Worm (Caenorhabditis elegans) whole organism, young adult: Measurements from ENCODE around the gene letm-1.

ENCODE experiments used
- B0019.2 ChIP-seq: fragments of 200-800 bp; sonication (Bioruptor generic); conservative IDR thresholded peaks from 2 replicates; pipeline ENCODE4 v1.3.6; 2022; ENCODE audit warnings: missing genetic modification reagents, missing genetic modification characterization, missing compliant biosample characterization
- B0261.1 ChIP-seq: sonication (generic microtip); optimal IDR thresholded peaks from 2 replicates; lab custom pipeline; 2016; ENCODE audit warnings: mild to moderate bottlenecking, missing genetic modification characterization, moderate library complexity, missing compliant biosample characterization
- F23B12.7 ChIP-seq: sonication (generic microtip); optimal IDR thresholded peaks from 2 replicates; lab custom pipeline; 2017; ENCODE audit warnings: missing genetic modification characterization, mild to moderate bottlenecking, missing compliant biosample characterization, antibody characterized with exemption, moderate library complexity; ENCODE audit not compliant: insufficient read depth
- F37B4.10 ChIP-seq: fragments of 200-800 bp; sonication (Bioruptor generic); IDR thresholded peaks from 2 replicates; pipeline ENCODE4 v1.3.6; 2022; ENCODE audit warnings: missing genetic modification characterization, missing compliant biosample characterization
- F55B11.4 ChIP-seq: sonication (generic microtip); optimal IDR thresholded peaks from 2 replicates; lab custom pipeline; 2016; ENCODE audit warnings: missing compliant biosample characterization, missing genetic modification characterization, borderline replicate concordance; ENCODE audit not compliant: insufficient read depth
- K11D2.4 ChIP-seq: fragments of 200-800 bp; sonication (Bioruptor generic); IDR thresholded peaks from 2 replicates; pipeline ENCODE4 v1.3.6; 2022; ENCODE audit warnings: missing genetic modification reagents, missing genetic modification characterization, missing compliant biosample characterization
- T26A5.8 ChIP-seq: sonication (generic microtip); optimal IDR thresholded peaks from 2 replicates; lab custom pipeline; 2016; ENCODE audit warnings: missing genetic modification characterization, missing compliant biosample characterization
- ZK185.1 ChIP-seq: sonication (generic microtip); optimal IDR thresholded peaks from 2 replicates; lab custom pipeline; 2016; ENCODE audit warnings: mild to moderate bottlenecking, missing genetic modification characterization, missing compliant biosample characterization; ENCODE audit not compliant: poor library complexity, severe bottlenecking
- aptf-3 ChIP-seq: fragments of 200-800 bp; sonication (Bioruptor generic); IDR thresholded peaks from 2 replicates; pipeline ENCODE4 v1.3.6; 2022; ENCODE audit warnings: missing genetic modification characterization, missing compliant biosample characterization
- attf-3 ChIP-seq: fragments of 200-800 bp; sonication (Bioruptor generic); conservative IDR thresholded peaks from 2 replicates; pipeline ENCODE4 v1.3.6; 2022; ENCODE audit warnings: missing genetic modification reagents, missing genetic modification characterization, missing compliant biosample characterization
- cebp-1 ChIP-seq, 2 experiments: fragments of 200-800 bp in 1 of 2; sonication (Bioruptor generic) in 1 of 2; sonication (generic microtip) in 1 of 2; IDR thresholded peaks in 1 of 2; optimal IDR thresholded peaks in 1 of 2; 2 replicates each; pipeline versions ENCODE4 v1.3.6 to Lab custom; 2017 to 2022; ENCODE audit warnings: missing compliant biosample characterization in 2 of 2, missing genetic modification characterization in 2 of 2, mild to moderate bottlenecking in 1 of 2, missing genetic modification reagents in 1 of 2, moderate library complexity in 1 of 2
- ceh-27 ChIP-seq: fragments of 200-800 bp; sonication (Bioruptor generic); optimal IDR thresholded peaks from 2 replicates; lab custom pipeline; 2018; ENCODE audit warnings: mild to moderate bottlenecking, missing genetic modification characterization, moderate library complexity, missing compliant biosample characterization
- die-1 ChIP-seq: sonication (generic microtip); optimal IDR thresholded peaks from 2 replicates; lab custom pipeline; 2016; ENCODE audit warnings: missing genotype, mild to moderate bottlenecking, missing genetic modification characterization, missing compliant biosample characterization
- dox-1 ChIP-seq: fragments of 200-800 bp; sonication (Bioruptor generic); IDR thresholded peaks from 2 replicates; pipeline ENCODE4 v1.3.6; 2022; ENCODE audit warnings: missing genetic modification reagents, missing genetic modification characterization, missing compliant biosample characterization
- dpl-1 ChIP-seq: fragments of 150-350 bp; optimal IDR thresholded peaks from 2 replicates; lab custom pipeline; 2014; ENCODE audit warnings: missing biosample characterization, missing genetic modification reagents, missing genetic modification characterization
- egl-18 ChIP-seq: fragments of 200-800 bp; sonication (Bioruptor generic); IDR thresholded peaks from 2 replicates; pipeline ENCODE4 v1.3.6; 2022; ENCODE audit warnings: missing genetic modification reagents, missing genetic modification characterization, missing compliant biosample characterization
- ekl-4 ChIP-seq: fragments of 200-800 bp; sonication (Bioruptor generic); IDR thresholded peaks from 2 replicates; pipeline ENCODE4 v1.3.6; 2022; ENCODE audit warnings: missing genetic modification reagents, missing genetic modification characterization, missing compliant biosample characterization
- ets-4 ChIP-seq: fragments of 200-800 bp; sonication (Bioruptor generic); optimal IDR thresholded peaks from 2 replicates; lab custom pipeline; 2018; ENCODE audit warnings: mild to moderate bottlenecking, missing genetic modification characterization, missing compliant biosample characterization
- lag-1 ChIP-seq: fragments of 200-800 bp; sonication (Bioruptor generic); IDR thresholded peaks from 2 replicates; pipeline ENCODE4 v1.3.6; 2022; ENCODE audit warnings: missing genetic modification reagents, missing genetic modification characterization, missing compliant biosample characterization
- lin-40 ChIP-seq: sonication (generic microtip); optimal IDR thresholded peaks from 2 replicates; lab custom pipeline; 2016; ENCODE audit warnings: missing genetic modification characterization, mild to moderate bottlenecking, missing compliant biosample characterization, missing genotype, missing genetic modification reagents
- lsl-1 ChIP-seq: fragments of 200-800 bp; sonication (Bioruptor generic); optimal IDR thresholded peaks from 2 replicates; lab custom pipeline; 2018; ENCODE audit warnings: mild to moderate bottlenecking, missing genetic modification characterization, moderate library complexity, missing compliant biosample characterization
- lsy-27 ChIP-seq: sonication (generic microtip); optimal IDR thresholded peaks from 2 replicates; lab custom pipeline; 2017; ENCODE audit warnings: missing genetic modification characterization, mild to moderate bottlenecking, missing compliant biosample characterization, antibody characterized with exemption, missing genotype, borderline replicate concordance; ENCODE audit not compliant: insufficient read depth
- nhr-27 ChIP-seq: fragments of 200-800 bp; sonication (Bioruptor generic); optimal IDR thresholded peaks from 2 replicates; lab custom pipeline; 2018; ENCODE audit warnings: mild to moderate bottlenecking, missing genetic modification characterization, moderate library complexity, missing compliant biosample characterization
- nhr-80 ChIP-seq: sonication (generic microtip); optimal IDR thresholded peaks from 2 replicates; lab custom pipeline; 2016; ENCODE audit warnings: missing genetic modification characterization, missing compliant biosample characterization
- rcor-1 ChIP-seq: fragments of 200-800 bp; sonication (Bioruptor generic); IDR thresholded peaks from 2 replicates; pipeline ENCODE4 v1.3.6; 2022; ENCODE audit warnings: missing genetic modification reagents, missing genetic modification characterization, missing compliant biosample characterization
- rec-8 ChIP-seq, 2 experiments: sonication (generic microtip); optimal IDR thresholded peaks; 2 replicates each; lab custom pipeline; 2016; ENCODE audit warnings: mild to moderate bottlenecking in 2 of 2, missing genetic modification characterization in 2 of 2, missing genetic modification reagents in 2 of 2, missing genotype in 2 of 2, missing biosample characterization in 1 of 2, missing compliant biosample characterization in 1 of 2, moderate library complexity in 1 of 2
- tbx-9 ChIP-seq: sonication (generic microtip); optimal IDR thresholded peaks from 2 replicates; lab custom pipeline; 2016; ENCODE audit warnings: borderline replicate concordance, missing genetic modification characterization, inconsistent platforms, missing compliant biosample characterization
- xnd-1 ChIP-seq: sonication (generic microtip); optimal IDR thresholded peaks from 2 replicates; lab custom pipeline; 2016; ENCODE audit warnings: missing genotype, missing genetic modification reagents, missing genetic modification characterization, missing compliant biosample characterization
- ztf-3 ChIP-seq: fragments of 200-800 bp; sonication (Bioruptor generic); optimal IDR thresholded peaks from 2 replicates; lab custom pipeline; 2018; ENCODE audit warnings: mild to moderate bottlenecking, missing genetic modification characterization, missing compliant biosample characterization

Gene letm-1

DNA sequence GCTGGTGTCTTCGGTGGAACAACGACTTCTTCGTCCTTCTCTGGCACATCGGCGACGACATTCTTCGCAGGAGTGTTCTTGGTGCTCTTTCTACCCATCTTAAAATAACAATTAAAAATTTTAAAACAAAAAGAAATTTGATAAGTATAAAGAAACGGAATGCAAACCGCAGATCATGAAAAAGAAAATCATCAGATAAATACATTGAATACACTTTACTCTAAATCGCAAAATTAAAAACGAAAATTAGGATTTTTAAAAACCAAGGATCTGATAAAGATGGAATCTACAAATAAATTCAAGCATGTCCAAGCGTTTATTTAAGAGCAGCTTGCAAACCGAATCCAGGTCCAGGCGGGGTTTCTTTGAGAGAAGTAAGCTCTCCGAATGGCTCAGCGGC lies 36.6 kb upstream of the letm-1 start, which contains the start of gene F53F4.11 (continued):
- TF ChIP-seq rec-8 (tag; optimal IDR thresholded peaks at IDR 0.05; lab: Kevin White, UChicago) (no peak), dox-1 (no peak), lsl-1 (peak; percentile 8), ceh-27 (no peak), lag-1 (no peak), T26A5.8 (no peak), lsy-27 (tag; lab: Kevin White, UChicago) (no peak), xnd-1 (tag; lab: Kevin White, UChicago) (no peak), tbx-9 (tag; lab: Kevin White, UChicago) (no peak)

DNA sequence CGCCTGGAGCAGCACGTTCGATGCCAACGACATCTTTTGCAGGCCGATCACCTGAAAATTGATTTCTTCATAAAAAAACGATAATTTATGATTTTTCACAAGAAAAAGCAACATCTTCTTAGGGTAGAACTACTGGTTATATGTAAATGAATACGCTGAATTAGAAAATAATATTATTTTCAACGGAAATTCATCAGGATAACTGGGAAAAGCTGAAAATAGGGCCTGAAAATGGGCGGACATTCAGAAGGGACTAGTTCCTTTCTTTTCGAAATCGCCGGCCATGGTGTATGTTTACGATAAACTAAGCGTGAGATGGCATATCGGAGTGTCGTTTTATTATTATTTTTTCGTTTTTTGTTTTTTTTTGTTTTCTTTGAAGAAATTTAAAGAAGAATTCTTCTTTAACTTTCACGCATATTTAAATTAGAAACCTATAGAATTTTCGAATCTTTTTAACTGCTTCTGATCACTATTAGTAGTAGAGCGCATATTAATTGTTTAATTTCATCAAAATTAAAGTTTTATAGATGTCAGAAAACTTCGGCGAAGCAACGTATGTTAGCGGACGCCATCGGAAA lies 35.5 kb upstream of the letm-1 start, which contains the start of the genes nduv-2 and F53F4.12:
Gene nduv-2 (minus strand): TSS at position 51 of the 581 bp plus-strand sequence.
Gene F53F4.12 (plus strand): TSS at position 531 of the 581 bp plus-strand sequence.
- TF ChIP-seq attf-3 (peak; percentile 88), egl-18 (GFP tag; lab: Robert Waterston, UW) (no peak), F55B11.4 (tag; lab: Kevin White, UChicago) (no peak)
- TF ChIP-seq, all 124 proteins: peak for 1

DNA sequence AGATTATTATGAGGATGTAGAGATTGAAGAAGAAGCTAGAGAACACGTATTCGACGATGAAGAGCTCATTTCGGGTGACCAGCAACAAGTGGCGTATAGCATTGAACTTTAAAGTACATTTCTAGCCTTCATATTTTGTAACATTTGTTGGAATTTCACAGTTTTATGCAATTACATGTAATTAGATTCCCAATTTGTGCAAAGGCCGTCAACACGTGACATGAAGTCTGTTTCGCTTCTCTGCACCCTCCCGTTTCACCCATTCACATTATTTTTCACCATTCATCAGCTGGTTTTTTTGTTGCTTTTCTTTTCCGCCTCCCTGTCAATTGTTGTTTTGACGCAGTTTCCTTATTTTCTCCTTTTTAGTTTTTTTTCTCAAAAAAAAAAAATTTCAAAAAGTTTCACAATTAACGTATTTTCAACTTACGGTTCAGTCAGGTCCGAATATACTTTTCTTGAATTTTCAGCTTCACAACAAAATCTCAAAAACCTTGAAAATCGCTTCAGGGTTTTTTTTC lies 33.9 kb upstream of the letm-1 start, which contains the start of gene sde-2:
Gene sde-2 (plus strand): TSS at position 471 of the 521 bp plus-strand sequence.
- no peak for TF ChIP-seq cebp-1 (GFP tag; IDR thresholded peaks at IDR 0.05; lab: Robert Waterston, UW)
- peak; percentile 7 for TF ChIP-seq cebp-1 (tag; optimal IDR thresholded peaks at IDR 0.05; lab: Kevin White, UChicago)
- no peak for TF ChIP-seq dpl-1

DNA sequence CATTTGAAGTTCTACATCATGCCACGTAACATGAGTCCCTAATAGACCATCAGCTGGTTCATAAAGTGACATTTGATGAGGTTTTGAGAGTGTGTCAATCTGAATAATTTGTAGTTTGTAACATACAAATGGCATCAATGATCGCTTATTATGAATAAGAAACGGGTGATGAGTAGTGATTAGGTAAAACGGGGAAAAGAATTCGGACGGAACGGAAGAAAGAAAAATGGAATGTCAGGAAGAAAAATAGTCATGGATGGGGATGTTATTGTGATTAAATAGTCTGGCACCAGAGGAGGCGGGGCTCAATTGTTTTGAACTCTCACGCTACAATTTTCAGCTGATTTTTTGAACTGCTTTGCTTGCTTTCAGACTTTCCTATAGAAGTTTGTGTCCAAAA lies 26.9 kb upstream of the letm-1 start, which contains the start of gene H37A05.2:
Gene H37A05.2 (minus strand): TSS at position 101 of the 400 bp plus-strand sequence.
- no peak for TF ChIP-seq B0261.1 (tag; lab: Kevin White, UChicago)
- no peak for TF ChIP-seq aptf-3 (GFP tag; lab: Robert Waterston, UW)
- no peak for TF ChIP-seq nhr-27 (tag; lab: Kevin White, UChicago)
- no peak for TF ChIP-seq ZK185.1 (tag; lab: Kevin White, UChicago)
- TF ChIP-seq F37B4.10 (GFP tag; lab: Robert Waterston, UW) = no peak
- TF ChIP-seq rcor-1 = no peak
- TF ChIP-seq lin-40 (tag; lab: Kevin White, UChicago) = no peak

DNA sequence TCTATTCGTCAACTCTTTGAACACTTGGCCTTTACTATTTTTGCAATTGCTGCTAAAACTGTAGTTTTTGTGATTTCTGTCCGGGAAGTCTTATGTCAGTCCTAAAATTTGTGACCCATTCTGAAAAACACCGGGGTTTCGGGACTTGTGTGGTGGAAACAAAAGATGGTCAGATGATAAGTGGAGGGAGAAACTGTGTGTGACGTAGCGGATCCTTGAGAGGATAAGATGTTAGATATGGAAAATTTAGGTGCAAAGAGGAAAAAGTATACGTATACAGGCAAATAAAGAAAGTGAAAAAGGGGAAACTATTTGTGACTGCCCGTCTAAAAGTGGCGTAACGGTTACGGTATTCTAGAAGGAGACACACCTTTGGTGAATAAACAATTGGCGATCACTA lies 24.6 kb upstream of the letm-1 start:
- TF ChIP-seq ekl-4 (GFP tag; lab: Robert Waterston, UW) (no peak), F23B12.7 (tag; lab: Kevin White, UChicago) (no peak), B0019.2 (no peak), K11D2.4 (GFP tag; lab: Robert Waterston, UW) (no peak), ztf-3 (GFP tag; lab: Kevin White, UChicago) (no peak)

DNA sequence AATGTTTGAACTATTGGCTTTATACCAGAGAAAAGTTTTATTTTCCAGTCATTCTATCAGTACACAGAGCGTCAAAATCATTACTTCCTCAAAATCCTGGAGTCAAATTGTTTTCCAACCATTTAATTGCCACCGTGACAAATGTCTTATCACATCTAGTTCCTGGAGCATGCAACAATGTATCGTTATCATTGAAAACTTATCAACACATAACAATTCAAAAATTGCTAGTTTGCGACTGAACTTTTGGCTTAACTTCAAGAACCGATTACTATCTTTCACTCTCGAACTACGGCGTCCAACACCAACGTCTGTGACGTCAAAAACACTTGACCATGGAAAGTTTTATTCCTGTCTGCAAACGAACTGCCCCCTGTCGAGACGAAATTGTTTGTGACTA lies 23.0 kb upstream of the letm-1 start:
- TF ChIP-seq nhr-80 = peak; percentile 68
- no peak for TF ChIP-seq die-1 (tag; lab: Kevin White, UChicago)
- TF ChIP-seq ets-4 (GFP tag; lab: Kevin White, UChicago) = peak; percentile 21
